Fruit fly (Drosophila melanogaster): ENCODE results near the gene CG42717.

CG42717 gene

dm6 chr3L:16049955-16050886 is 17.2 kb upstream of the CG42717 start (continued):
- TF ChIP-seq CG18764 (GFP tag; optimal IDR thresholded peaks at IDR 0.05) (no peak), sob (GFP tag; IDR thresholded peaks at IDR 0.05) (peak; percentile 46; the same call in 1 of the 2 replicates), tx (GFP tag; optimal IDR thresholded peaks at IDR 0.05) (no peak), ken (GFP tag; IDR thresholded peaks at IDR 0.05) (no peak), CTCF (GFP tag; optimal IDR thresholded peaks at IDR 0.05) (no peak), CG30403 (GFP tag; optimal IDR thresholded peaks at IDR 0.05) (no peak), rib (GFP tag; IDR thresholded peaks at IDR 0.05) (peak; percentile 38; the same call in 1 of the 2 replicates), Med (GFP tag) (peak; percentile 49), CG11398 (GFP tag; optimal IDR thresholded peaks at IDR 0.05) (peak; percentile 6), D (optimal IDR thresholded peaks at IDR 0.05) (peak; percentile 3), D (GFP tag; optimal IDR thresholded peaks at IDR 0.05) (no peak), slp2 (GFP tag; optimal IDR thresholded peaks at IDR 0.05) (no peak), z (GFP tag; IDR thresholded peaks at IDR 0.05) (0 out of 3 replicates have a peak, but pooled peaks have one; percentile 17), CG12769 (tag; optimal IDR thresholded peaks at IDR 0.05) (peak; percentile 68), Jarid2 (GFP tag; optimal IDR thresholded peaks at IDR 0.05) (peak; percentile 62), az2 (GFP tag; optimal IDR thresholded peaks at IDR 0.05) (no peak), lilli (GFP tag; optimal IDR thresholded peaks at IDR 0.05) (no peak), CG3995 (GFP tag; optimal IDR thresholded peaks at IDR 0.05) (no peak)

DNA sequence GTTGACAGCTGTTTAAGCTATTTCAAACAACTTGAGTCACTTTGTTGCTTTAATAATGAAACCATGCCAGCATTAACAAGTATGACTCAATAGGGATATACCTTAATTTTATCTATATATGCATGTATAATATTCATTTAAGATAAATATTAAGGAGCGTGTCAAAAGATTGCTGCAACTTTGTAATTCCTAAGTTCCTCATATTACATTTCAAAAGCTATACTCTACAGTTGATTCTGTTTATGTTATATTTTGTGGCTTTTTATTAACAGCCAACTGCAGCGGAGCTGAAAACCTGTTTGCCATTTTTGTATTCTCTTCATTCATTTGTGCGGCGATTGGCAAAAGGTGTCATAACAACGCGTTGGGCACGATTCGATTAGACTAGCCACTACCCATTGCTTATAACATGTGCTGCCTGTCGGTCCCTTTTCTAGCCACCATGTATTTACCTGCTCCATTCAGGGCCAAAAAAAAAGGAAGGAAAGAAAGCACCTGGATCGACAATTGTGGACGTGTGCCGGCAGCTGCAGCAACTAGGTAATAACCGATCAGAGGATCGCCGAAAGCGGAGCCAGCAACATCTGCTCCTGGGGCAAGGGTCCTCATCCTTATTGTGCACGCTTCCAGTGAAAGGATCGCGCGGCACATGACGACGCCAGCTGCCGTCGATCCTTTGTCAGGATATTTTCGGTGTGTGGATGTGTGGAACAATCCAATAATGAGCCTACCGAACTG is 15.9 kb upstream of the CG42717 start:
- no peak for TF ChIP-seq CG8388 (GFP tag; optimal IDR thresholded peaks at IDR 0.05)
- TF ChIP-seq onecut (GFP tag; IDR thresholded peaks at IDR 0.05): no peak
- TF ChIP-seq CG2712 (tag; optimal IDR thresholded peaks at IDR 0.05): no peak
- TF ChIP-seq zfh1 (GFP tag; IDR thresholded peaks at IDR 0.05): 0 out of 3 replicates have a peak, but pooled peaks have one; percentile 32
- no peak for TF ChIP-seq ab (GFP tag; optimal IDR thresholded peaks at IDR 0.05)
- no peak for TF ChIP-seq tin (GFP tag; optimal IDR thresholded peaks at IDR 0.05)
- TF ChIP-seq psq (GFP tag; optimal IDR thresholded peaks at IDR 0.05): no peak
- TF ChIP-seq D19B (GFP tag; optimal IDR thresholded peaks at IDR 0.05): peak; percentile 73
- no peak for TF ChIP-seq inv (GFP tag; IDR thresholded peaks at IDR 0.05; ENCODE audit: partially characterized antibody)
- TF ChIP-seq Oaz (GFP tag; IDR thresholded peaks at IDR 0.05): no peak
- 0 out of 3 replicates have a peak, but pooled peaks have one; percentile 18 for TF ChIP-seq Optix (GFP tag; IDR thresholded peaks at IDR 0.05)
- no peak for TF ChIP-seq cad (GFP tag; optimal IDR thresholded peaks at IDR 0.05)
- peak; percentile 66 for TF ChIP-seq HLHmδ (GFP tag; optimal IDR thresholded peaks at IDR 0.05)
- TF ChIP-seq fd64A (GFP tag; optimal IDR thresholded peaks at IDR 0.05): no peak
- TF ChIP-seq CG8924 (tag; optimal IDR thresholded peaks at IDR 0.05): no peak
- TF ChIP-seq run (tag; optimal IDR thresholded peaks at IDR 0.05): no peak
- no peak for TF ChIP-seq Atf6 (GFP tag; IDR thresholded peaks at IDR 0.05)
- no peak for TF ChIP-seq CG7745 (tag; optimal IDR thresholded peaks at IDR 0.05)
- TF ChIP-seq ci (GFP tag; IDR thresholded peaks at IDR 0.05): no peak
- TF ChIP-seq CG10543 (GFP tag; optimal IDR thresholded peaks at IDR 0.05): no peak
- no peak for TF ChIP-seq CG9932 (GFP tag; IDR thresholded peaks at IDR 0.05)
- TF ChIP-seq chinmo (GFP tag; IDR thresholded peaks at IDR 0.05; ENCODE audit: partially characterized antibody): 0 out of 4 replicates have a peak, but pooled peaks have one; percentile 7
- TF ChIP-seq D (optimal IDR thresholded peaks at IDR 0.05): peak; percentile 90
- TF ChIP-seq D (GFP tag; optimal IDR thresholded peaks at IDR 0.05): no peak
- TF ChIP-seq tx (GFP tag; optimal IDR thresholded peaks at IDR 0.05): no peak
- no peak for TF ChIP-seq CG10654 (GFP tag; optimal IDR thresholded peaks at IDR 0.05)
- peak; percentile 12 for TF ChIP-seq Elba2 (GFP tag; optimal IDR thresholded peaks at IDR 0.05)
- peak; percentile 78 for TF ChIP-seq da (GFP tag; optimal IDR thresholded peaks at IDR 0.05)
- no peak for TF ChIP-seq CG42726 (GFP tag; IDR thresholded peaks at IDR 0.05; ENCODE audit: partially characterized antibody)
- no peak for TF ChIP-seq CG16779 (GFP tag; IDR thresholded peaks at IDR 0.05)
- TF ChIP-seq exex (tag; optimal IDR thresholded peaks at IDR 0.05): no peak
- peak; percentile 9 for TF ChIP-seq corto (GFP tag; optimal IDR thresholded peaks at IDR 0.05)
- TF ChIP-seq ssp (GFP tag; IDR thresholded peaks at IDR 0.05): no peak
- no peak for TF ChIP-seq CG12769 (tag; optimal IDR thresholded peaks at IDR 0.05)

Data from whole organism, embryonic.